Fruit fly (Drosophila melanogaster) whole organism, prepupa: Measurements from ENCODE around the gene Tmf.

Source experiments
- CG10631 ChIP-seq: fragments of 200-800 bp; sonication (Bioruptor generic); optimal IDR thresholded peaks from 2 replicates; lab custom pipeline; 2016; ENCODE audit warnings: missing biosample characterization, missing genetic modification characterization
- CG10669 ChIP-seq: fragments of 200-800 bp; sonication (Bioruptor generic); optimal IDR thresholded peaks from 3 replicates; lab custom pipeline; 2018; ENCODE audit warnings: missing biosample characterization, mild to moderate bottlenecking, missing genetic modification characterization, moderate library complexity
- CG16779 ChIP-seq: fragments of 200-800 bp; sonication (Bioruptor generic); optimal IDR thresholded peaks from 3 replicates; lab custom pipeline; 2017; ENCODE audit warnings: missing biosample characterization, mild to moderate bottlenecking, missing genetic modification characterization
- CG3032 ChIP-seq: fragments of 200-800 bp; optimal IDR thresholded peaks from 2 replicates; lab custom pipeline; 2019; ENCODE audit warnings: missing biosample characterization, mild to moderate bottlenecking, missing genetic modification characterization, moderate library complexity
- CG31627 ChIP-seq: fragments of 200-800 bp; sonication (Bioruptor generic); optimal IDR thresholded peaks from 3 replicates; lab custom pipeline; 2016; ENCODE audit warnings: missing biosample characterization, missing genetic modification characterization
- CG34406 ChIP-seq: fragments of 200-800 bp; sonication (Bioruptor generic); optimal IDR thresholded peaks from 3 replicates; lab custom pipeline; 2016; ENCODE audit warnings: missing biosample characterization, missing genetic modification characterization
- CG4318 ChIP-seq: fragments of 200-800 bp; sonication (Bioruptor generic); optimal IDR thresholded peaks from 3 replicates; lab custom pipeline; 2017; ENCODE audit warnings: missing biosample characterization, mild to moderate bottlenecking, missing genetic modification characterization
- CG6163 ChIP-seq: fragments of 200-800 bp; sonication (Bioruptor generic); IDR thresholded peaks from 3 replicates; pipeline ENCODE4 v1.3.6; 2022; ENCODE audit warnings: missing biosample characterization, missing genetic modification characterization
- CG6276 ChIP-seq: fragments of 200-800 bp; sonication (Bioruptor generic); optimal IDR thresholded peaks from 2 replicates; lab custom pipeline; 2017; ENCODE audit warnings: missing biosample characterization, mild to moderate bottlenecking, missing genetic modification characterization
- CG6808 ChIP-seq: fragments of 200-800 bp; sonication (Bioruptor generic); optimal IDR thresholded peaks from 3 replicates; lab custom pipeline; 2017; ENCODE audit warnings: missing biosample characterization, missing genetic modification characterization, mild to moderate bottlenecking, moderate library complexity, missing genetic modification reagents
- CG8319 ChIP-seq: fragments of 200-800 bp; sonication (Bioruptor generic); optimal IDR thresholded peaks from 3 replicates; lab custom pipeline; 2016; ENCODE audit warnings: missing biosample characterization, missing genetic modification characterization
- CG9139 ChIP-seq: fragments of 200-800 bp; sonication (Bioruptor generic); optimal IDR thresholded peaks from 3 replicates; lab custom pipeline; 2017; ENCODE audit warnings: missing biosample characterization, mild to moderate bottlenecking, missing genetic modification characterization
- Eip78C ChIP-seq: fragments of 200-800 bp; sonication (Bioruptor generic); peaks from one replicate; lab custom pipeline; 2016; ENCODE audit warnings: missing biosample characterization, missing genetic modification characterization
- Ets21C ChIP-seq: fragments of 200-800 bp; sonication (Bioruptor generic); optimal IDR thresholded peaks from 3 replicates; lab custom pipeline; 2016; ENCODE audit warnings: missing biosample characterization, missing genetic modification characterization
- Gug ChIP-seq: fragments of 200-800 bp; sonication (Bioruptor generic); IDR thresholded peaks from 2 replicates; pipeline ENCODE4 v1.3.6; 2022; ENCODE audit warnings: missing biosample characterization, missing genetic modification characterization
- Hr38 ChIP-seq: sonication (Bioruptor generic); optimal IDR thresholded peaks from 2 replicates; lab custom pipeline; 2016; ENCODE audit warnings: missing biosample characterization, missing genetic modification characterization
- Hr4 ChIP-seq: fragments of 200-800 bp; sonication (Bioruptor generic); optimal IDR thresholded peaks from 3 replicates; lab custom pipeline; 2016; ENCODE audit warnings: missing biosample characterization, missing genetic modification characterization
- Met ChIP-seq: fragments of 200-800 bp; sonication (Bioruptor generic); optimal IDR thresholded peaks from 3 replicates; lab custom pipeline; 2016; ENCODE audit warnings: missing biosample characterization, missing genetic modification characterization
- OdsH ChIP-seq: fragments of 200-800 bp; sonication (Bioruptor generic); optimal IDR thresholded peaks from 3 replicates; lab custom pipeline; 2016; ENCODE audit warnings: missing biosample characterization, missing genetic modification characterization
- Sox14 ChIP-seq: fragments of 200-800 bp; sonication (Bioruptor generic); optimal IDR thresholded peaks from 3 replicates; lab custom pipeline; 2016; ENCODE audit warnings: missing biosample characterization, missing genetic modification characterization
- Sox15 ChIP-seq: fragments of 200-800 bp; sonication (Bioruptor generic); optimal IDR thresholded peaks from 3 replicates; lab custom pipeline; 2016; ENCODE audit warnings: missing biosample characterization, missing genetic modification characterization
- achi ChIP-seq: fragments of 200-800 bp; sonication (Bioruptor generic); optimal IDR thresholded peaks from 3 replicates; lab custom pipeline; 2016; ENCODE audit warnings: missing biosample characterization, missing genetic modification characterization
- acj6 ChIP-seq: fragments of 200-800 bp; sonication (Bioruptor generic); optimal IDR thresholded peaks from 3 replicates; lab custom pipeline; 2016; ENCODE audit warnings: missing biosample characterization, missing genetic modification characterization
- cyc ChIP-seq: fragments of 200-800 bp; sonication (Bioruptor generic); optimal IDR thresholded peaks from 3 replicates; lab custom pipeline; 2016; ENCODE audit warnings: missing biosample characterization, missing genetic modification characterization
- fd59A ChIP-seq: fragments of 200-800 bp; sonication (Bioruptor generic); optimal IDR thresholded peaks from 2 replicates; lab custom pipeline; 2017; ENCODE audit warnings: missing biosample characterization, mild to moderate bottlenecking, missing genetic modification characterization, missing genetic modification reagents
- fd85E ChIP-seq: fragments of 200-800 bp; sonication (Bioruptor generic); optimal IDR thresholded peaks from 3 replicates; lab custom pipeline; 2016; ENCODE audit warnings: missing biosample characterization, missing genetic modification characterization
- fkh ChIP-seq: fragments of 200-800 bp; sonication (Bioruptor generic); optimal IDR thresholded peaks from 3 replicates; lab custom pipeline; 2017; ENCODE audit warnings: missing biosample characterization, mild to moderate bottlenecking, missing genetic modification characterization, moderate library complexity
- pdm3 ChIP-seq: fragments of 200-800 bp; sonication (Bioruptor generic); optimal IDR thresholded peaks from 3 replicates; lab custom pipeline; 2016; ENCODE audit warnings: missing biosample characterization, missing genetic modification characterization
- salr ChIP-seq, 2 experiments: fragments of 200-800 bp; sonication (Bioruptor generic); optimal IDR thresholded peaks; 3 replicates each; lab custom pipeline; 2016 to 2018; ENCODE audit warnings: missing biosample characterization in 2 of 2, missing genetic modification characterization in 2 of 2, mild to moderate bottlenecking in 1 of 2
- spab ChIP-seq: fragments of 200-800 bp; sonication (Bioruptor generic); optimal IDR thresholded peaks from 2 replicates; lab custom pipeline; 2017; ENCODE audit warnings: missing biosample characterization, mild to moderate bottlenecking, missing genetic modification characterization, missing genetic modification reagents
- ss ChIP-seq, 2 experiments: fragments of 200-800 bp; sonication (Bioruptor generic); optimal IDR thresholded peaks; 2 replicates in 1 of 2; 3 replicates in 1 of 2; lab custom pipeline; 2017 to 2018; ENCODE audit warnings: mild to moderate bottlenecking in 2 of 2, missing biosample characterization in 2 of 2, missing genetic modification characterization in 2 of 2, moderate library complexity in 1 of 2
- vri ChIP-seq: fragments of 200-800 bp; sonication (Bioruptor generic); optimal IDR thresholded peaks from 3 replicates; lab custom pipeline; 2016; ENCODE audit warnings: missing biosample characterization, mild to moderate bottlenecking, missing genetic modification characterization

Tmf gene

DNA sequence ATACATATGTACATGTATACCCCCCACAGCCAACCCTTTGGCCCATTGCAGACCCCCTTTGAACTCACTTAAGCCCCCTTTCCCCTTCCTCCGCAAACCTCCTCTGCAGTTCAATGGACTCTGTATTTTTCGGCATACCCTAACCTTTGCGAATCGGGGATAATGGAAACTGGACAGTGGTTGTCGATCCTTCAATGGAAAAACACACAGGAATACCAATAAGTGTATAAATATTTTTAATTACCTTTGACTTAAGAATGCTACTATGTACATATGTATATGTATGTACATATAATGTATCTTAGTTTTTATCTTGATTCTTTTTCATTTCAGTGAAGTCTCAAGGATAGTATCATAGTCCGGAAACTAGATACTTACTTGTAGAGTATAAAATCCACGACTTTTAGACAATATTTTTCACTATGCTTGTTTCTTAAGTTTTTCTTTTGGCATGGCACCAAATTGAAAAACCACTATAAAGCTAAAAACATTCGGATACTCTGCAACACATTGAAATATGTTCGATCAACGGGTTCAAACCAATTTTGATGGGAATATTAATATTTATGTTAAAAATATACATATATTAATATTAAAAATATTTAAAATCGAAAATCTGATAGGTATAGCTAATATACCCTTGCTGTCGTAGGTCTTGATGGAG lies 12.3 kb downstream of the Tmf start (continued):
- TF ChIP-seq Ets21C (GFP tag; lab: Kevin White, UChicago), result peak; percentile 16
- TF ChIP-seq Gug, result no peak
- peak; percentile 78 for TF ChIP-seq CG6163 (GFP tag; lab: Robert Waterston, UW)
- TF ChIP-seq CG16779, result peak; percentile 21
- peak; percentile 71 for TF ChIP-seq Met
- TF ChIP-seq Hr38, result no peak
- TF ChIP-seq spab (GFP tag; lab: Kevin White, UChicago), result no peak
- TF ChIP-seq CG6276 (GFP tag; lab: Kevin White, UChicago), result peak; percentile 68
- peak; percentile 52 for TF ChIP-seq achi (GFP tag; lab: Kevin White, UChicago)
- TF ChIP-seq salr (GFP tag; optimal IDR thresholded peaks at IDR 0.05; lab: Kevin White, UChicago), result peak in 1 of 2 experiments; percentile 53
- peak; percentile 49 for TF ChIP-seq CG4318 (GFP tag; lab: Kevin White, UChicago)
- TF ChIP-seq cyc (GFP tag; lab: Kevin White, UChicago), result peak; percentile 47
- TF ChIP-seq pdm3 (GFP tag; lab: Kevin White, UChicago), result peak; percentile 47
- TF ChIP-seq OdsH, result peak; percentile 52
- peak; percentile 54 for TF ChIP-seq CG10631 (GFP tag; lab: Kevin White, UChicago)
- peak; percentile 21 for TF ChIP-seq CG9139 (GFP tag; lab: Kevin White, UChicago)
- TF ChIP-seq CG6808 (GFP tag; lab: Kevin White, UChicago), result peak; percentile 14
- peak; percentile 34 for TF ChIP-seq CG8319 (GFP tag; lab: Kevin White, UChicago)
- TF ChIP-seq acj6 (GFP tag; lab: Kevin White, UChicago), result peak; percentile 57
- TF ChIP-seq CG31627 (GFP tag; lab: Kevin White, UChicago), result peak; percentile 29
- no peak for TF ChIP-seq vri (GFP tag; lab: Kevin White, UChicago)

DNA sequence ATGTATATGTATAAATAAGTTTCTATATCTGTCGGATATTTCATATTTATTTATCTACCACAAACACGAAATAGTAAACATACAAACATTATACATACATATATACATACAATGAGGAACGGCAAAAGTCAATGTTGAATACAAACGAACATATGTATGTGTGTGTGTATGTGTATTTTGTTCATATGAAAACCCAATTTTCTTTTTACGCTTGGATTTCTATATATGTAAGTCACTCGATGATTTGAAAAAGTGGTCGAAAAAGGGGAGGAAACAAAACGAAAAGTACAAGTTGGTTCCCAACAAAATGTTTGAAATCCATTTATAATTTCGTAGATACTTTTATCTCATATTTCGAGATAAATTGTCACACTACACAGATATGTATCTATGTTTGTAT lies 13.1 kb downstream of the Tmf start:
- TF ChIP-seq acj6 (GFP tag; lab: Kevin White, UChicago) (no peak), cyc (GFP tag; lab: Kevin White, UChicago) (no peak), OdsH (no peak), CG31627 (GFP tag; lab: Kevin White, UChicago) (no peak), CG10669 (GFP tag; lab: Kevin White, UChicago) (no peak)

DNA sequence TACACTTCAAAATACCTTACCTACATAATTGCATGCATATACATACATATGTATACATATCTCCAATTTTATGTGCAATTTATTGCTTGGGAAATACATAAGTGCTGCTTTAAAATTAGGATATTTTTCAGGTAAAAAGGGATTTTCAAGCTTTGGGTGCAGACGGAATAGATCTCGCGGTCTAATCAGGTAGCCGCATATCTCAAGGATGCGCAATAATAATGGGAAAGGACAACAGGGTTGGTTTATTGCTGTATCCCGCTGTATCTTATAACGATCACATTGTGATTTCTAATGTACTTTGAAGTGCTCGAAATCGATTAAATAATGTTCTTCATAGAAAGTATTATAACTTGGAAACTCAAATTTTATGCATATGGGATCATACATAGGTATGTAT lies 13.6 kb downstream of the Tmf start:
- TF ChIP-seq CG34406 (no peak), CG4318 (GFP tag; lab: Kevin White, UChicago) (no peak), Sox15 (GFP tag; lab: Kevin White, UChicago) (no peak), fd59A (GFP tag; lab: Kevin White, UChicago) (no peak), Sox14 (GFP tag; lab: Kevin White, UChicago) (no peak), salr (GFP tag; optimal IDR thresholded peaks at IDR 0.05; lab: Kevin White, UChicago) (no peak), fkh (no peak), Hr4 (GFP tag; lab: Kevin White, UChicago) (no peak), fd85E (no peak), Gug (no peak), ss (GFP tag; optimal IDR thresholded peaks at IDR 0.05; lab: Kevin White, UChicago) (no peak), CG3032 (tag; lab: Kevin White, UChicago) (no peak), CG6163 (GFP tag; lab: Robert Waterston, UW) (no peak)

DNA sequence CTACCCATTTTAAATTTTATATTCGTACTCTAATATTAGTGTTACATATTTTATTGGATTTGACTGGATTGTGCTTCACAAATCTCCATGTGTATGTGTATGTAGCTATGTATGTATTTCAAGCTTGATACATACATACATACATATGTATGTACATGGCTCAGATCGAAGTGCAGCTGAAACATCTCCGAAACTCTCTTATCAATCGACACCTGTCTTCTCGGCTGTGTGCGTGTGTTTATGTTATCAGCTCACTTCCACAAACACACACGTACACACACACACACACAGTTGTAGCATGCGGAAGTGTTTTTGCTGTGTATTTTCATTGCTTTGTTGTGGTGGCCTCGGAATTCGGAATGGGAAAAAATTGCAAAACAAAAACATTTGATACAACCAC lies 15.1 kb downstream of the Tmf start:
- peak; percentile 11 for TF ChIP-seq Eip78C (GFP tag; lab: Kevin White, UChicago)
- TF ChIP-seq Met, result no peak
